Fruit fly (Drosophila melanogaster) whole organism, pupa: Measurements from ENCODE around the gene mRpL38.
A peak's percentile ranks its signal among the peaks of the same experiment; 100 is the strongest.

Experiments
- CG10348 ChIP-seq: fragments of 200-800 bp; sonication (Bioruptor generic); IDR thresholded peaks from 2 replicates; pipeline ENCODE4 v1.3.6; 2022; ENCODE audit warnings: missing biosample characterization, missing genetic modification characterization
- CG12605 ChIP-seq: fragments of 200-800 bp; sonication (Bioruptor generic); IDR thresholded peaks from 2 replicates; pipeline ENCODE4 v1.3.6; 2022; ENCODE audit warnings: missing biosample characterization, missing genetic modification characterization
- CG13204 ChIP-seq: fragments of 200-800 bp; sonication (Bioruptor generic); optimal IDR thresholded peaks from 2 replicates; lab custom pipeline; 2018; ENCODE audit warnings: missing biosample characterization, mild to moderate bottlenecking, missing genetic modification characterization, moderate library complexity
- CG14655 ChIP-seq: fragments of 200-800 bp; sonication (Bioruptor generic); optimal IDR thresholded peaks from 3 replicates; lab custom pipeline; 2017; ENCODE audit warnings: mild to moderate bottlenecking, missing biosample characterization, missing genetic modification reagents, missing genetic modification characterization
- CG15710 ChIP-seq: fragments of 200-800 bp; sonication (Bioruptor generic); optimal IDR thresholded peaks from 2 replicates; lab custom pipeline; 2018; ENCODE audit warnings: missing biosample characterization, mild to moderate bottlenecking, missing genetic modification characterization, moderate library complexity
- CG17806 ChIP-seq: fragments of 200-800 bp; sonication (Bioruptor generic); optimal IDR thresholded peaks from 2 replicates; lab custom pipeline; 2018; ENCODE audit warnings: missing biosample characterization, mild to moderate bottlenecking, missing genetic modification characterization, moderate library complexity
- CG32121 ChIP-seq: fragments of 200-800 bp; sonication (Bioruptor generic); IDR thresholded peaks from 2 replicates; pipeline ENCODE4 v1.3.6; 2022; ENCODE audit warnings: missing biosample characterization, missing genetic modification characterization
- CG34367 ChIP-seq: fragments of 200-800 bp; sonication (Bioruptor generic); optimal IDR thresholded peaks from 2 replicates; lab custom pipeline; 2018; ENCODE audit warnings: missing biosample characterization, mild to moderate bottlenecking, missing genetic modification characterization
- CG4496 ChIP-seq: fragments of 200-800 bp; sonication (Bioruptor generic); IDR thresholded peaks from 3 replicates; pipeline ENCODE4 v1.3.6; 2022; ENCODE audit warnings: missing biosample characterization, missing genetic modification characterization
- CG8159 ChIP-seq: fragments of 200-800 bp; sonication (Bioruptor generic); optimal IDR thresholded peaks from 3 replicates; lab custom pipeline; 2018; ENCODE audit warnings: missing biosample characterization, mild to moderate bottlenecking, missing genetic modification characterization, moderate library complexity
- CG8301 ChIP-seq: fragments of 200-800 bp; sonication (Bioruptor generic); optimal IDR thresholded peaks from 2 replicates; lab custom pipeline; 2018; ENCODE audit warnings: missing biosample characterization, mild to moderate bottlenecking, missing genetic modification characterization
- CG9948 ChIP-seq: fragments of 200-800 bp; sonication (Bioruptor generic); optimal IDR thresholded peaks from 2 replicates; lab custom pipeline; 2018; ENCODE audit warnings: missing biosample characterization, mild to moderate bottlenecking, missing genetic modification characterization, moderate library complexity
- D1 ChIP-seq: fragments of 200-800 bp; sonication (Bioruptor generic); optimal IDR thresholded peaks from 2 replicates; lab custom pipeline; 2018; ENCODE audit warnings: missing biosample characterization, mild to moderate bottlenecking, missing genetic modification characterization, moderate library complexity
- EcR ChIP-seq: fragments of 200-800 bp; sonication (Bioruptor generic); optimal IDR thresholded peaks from 3 replicates; lab custom pipeline; 2019; ENCODE audit warnings: missing biosample characterization, missing genetic modification characterization, mild to moderate bottlenecking, moderate library complexity, missing genetic modification reagents
- Ets98B ChIP-seq: fragments of 200-800 bp; sonication (Bioruptor generic); IDR thresholded peaks from 2 replicates; pipeline ENCODE4 v1.3.6; 2022; ENCODE audit warnings: missing biosample characterization, missing genetic modification characterization
- Pif1A ChIP-seq: fragments of 200-800 bp; sonication (Bioruptor generic); optimal IDR thresholded peaks from 3 replicates; lab custom pipeline; 2016; ENCODE audit warnings: missing biosample characterization, missing genetic modification characterization
- Pif1B ChIP-seq: fragments of 200-800 bp; sonication (Bioruptor generic); optimal IDR thresholded peaks from 3 replicates; lab custom pipeline; 2016; ENCODE audit warnings: missing biosample characterization, missing genetic modification characterization
- Snoo ChIP-seq: fragments of 200-800 bp; sonication (Bioruptor generic); optimal IDR thresholded peaks from 3 replicates; lab custom pipeline; 2017; ENCODE audit warnings: missing biosample characterization, mild to moderate bottlenecking, missing genetic modification characterization, inconsistent platforms
- fd96Ca ChIP-seq: fragments of 200-800 bp; sonication (Bioruptor generic); IDR thresholded peaks from 3 replicates; pipeline ENCODE4 v1.3.6; 2022; ENCODE audit warnings: missing biosample characterization, missing genetic modification characterization
- gl ChIP-seq: fragments of 200-800 bp; sonication (Bioruptor generic); optimal IDR thresholded peaks from 2 replicates; lab custom pipeline; 2018; ENCODE audit warnings: missing biosample characterization, mild to moderate bottlenecking, missing genetic modification characterization
- rn ChIP-seq: fragments of 200-800 bp; sonication (Bioruptor generic); IDR thresholded peaks from 2 replicates; pipeline ENCODE4 v1.3.6; 2022; ENCODE audit warnings: missing biosample characterization, missing genetic modification characterization

mRpL38 gene

dm6 chrX:14221182-14221581 lies 4.9 kb upstream of the mRpL38 start:
- TF ChIP-seq EcR (GFP tag; lab: Kevin White, UChicago) (no peak), CG13204 (GFP tag; lab: Kevin White, UChicago) (peak; percentile 7)

- no peak for TF ChIP-seq CG34367 (tag; lab: Kevin White, UChicago)
- TF ChIP-seq Snoo = no peak
- no peak for TF ChIP-seq gl (tag; lab: Kevin White, UChicago)
- TF ChIP-seq CG9948 = no peak
- TF ChIP-seq CG15710 = no peak
- TF ChIP-seq CG12605 = no peak
- no peak for TF ChIP-seq Ets98B (GFP tag; lab: Robert Waterston, UW)
- TF ChIP-seq fd96Ca (GFP tag; lab: Robert Waterston, UW) = no peak
Observed at dm6 chrX:14221995-14222394, 4.1 kb upstream of the mRpL38 start.

- TF ChIP-seq Snoo (no peak), CG34367 (tag; lab: Kevin White, UChicago) (no peak), CG32121 (no peak), Pif1A (GFP tag; lab: Kevin White, UChicago) (no peak), Pif1B (no peak), CG8159 (tag; lab: Kevin White, UChicago) (no peak), CG10348 (GFP tag; lab: Robert Waterston, UW) (no peak), rn (GFP tag; lab: Robert Waterston, UW) (no peak), CG8301 (tag; lab: Kevin White, UChicago) (no peak), gl (tag; lab: Kevin White, UChicago) (no peak), CG15710 (no peak), CG14655 (GFP tag; lab: Kevin White, UChicago) (no peak), fd96Ca (GFP tag; lab: Robert Waterston, UW) (no peak), CG12605 (no peak), CG13204 (GFP tag; lab: Kevin White, UChicago) (no peak), Ets98B (GFP tag; lab: Robert Waterston, UW) (no peak)
Observed at dm6 chrX:14225665-14226064, 424 bp upstream of the mRpL38 start, which contains the start of gene CG11674. Gene CG11674, minus strand, starts transcription at chrX:14225879.

- TF ChIP-seq CG34367 (tag; lab: Kevin White, UChicago) (no peak), fd96Ca (GFP tag; lab: Robert Waterston, UW) (no peak), CG12605 (no peak), CG17806 (tag; lab: Kevin White, UChicago) (no peak)
Observed at dm6 chrX:14227043-14227442, 954 bp downstream of the mRpL38 start.

dm6 chrX:14233843-14234337 lies 7.8 kb downstream of the mRpL38 start, which contains the start of gene CG42271:
Gene CG42271, minus strand, starts transcription at chrX:14234066.
- TF ChIP-seq Snoo (peak; percentile 8), CG4496 (GFP tag; lab: Robert Waterston, UW) (no peak), EcR (GFP tag; lab: Kevin White, UChicago) (no peak), Pif1B (no peak), CG17806 (tag; lab: Kevin White, UChicago) (peak; percentile 9), D1 (tag; lab: Kevin White, UChicago) (no peak), gl (tag; lab: Kevin White, UChicago) (no peak), CG34367 (tag; lab: Kevin White, UChicago) (no peak), CG8301 (tag; lab: Kevin White, UChicago) (no peak), CG12605 (no peak), CG8159 (tag; lab: Kevin White, UChicago) (no peak), CG15710 (peak; percentile 28), Ets98B (GFP tag; lab: Robert Waterston, UW) (no peak), Pif1A (GFP tag; lab: Kevin White, UChicago) (no peak)
- TF ChIP-seq, all 21 proteins: peak for 3

dm6 chrX:14234468-14234867 lies 8.4 kb downstream of the mRpL38 start:
- TF ChIP-seq Pif1A (GFP tag; lab: Kevin White, UChicago) (no peak), CG4496 (GFP tag; lab: Robert Waterston, UW) (no peak), CG8301 (tag; lab: Kevin White, UChicago) (no peak), CG10348 (GFP tag; lab: Robert Waterston, UW) (no peak), CG9948 (no peak), CG32121 (no peak), CG34367 (tag; lab: Kevin White, UChicago) (no peak), Pif1B (no peak), CG8159 (tag; lab: Kevin White, UChicago) (no peak), CG17806 (tag; lab: Kevin White, UChicago) (no peak), CG13204 (GFP tag; lab: Kevin White, UChicago) (no peak), D1 (tag; lab: Kevin White, UChicago) (no peak), Ets98B (GFP tag; lab: Robert Waterston, UW) (no peak), CG14655 (GFP tag; lab: Kevin White, UChicago) (no peak), EcR (GFP tag; lab: Kevin White, UChicago) (no peak), CG12605 (0 out of 2 replicates have a peak, but pooled peaks have one; percentile 20), Snoo (peak; percentile 22)

dm6 chrX:14237873-14238394 lies 11.8 kb downstream of the mRpL38 start, which contains the start of the genes Fbxl4 and Dus2:
Gene Fbxl4, minus strand, starts transcription at chrX:14237923.
Gene Dus2, plus strand, starts transcription at chrX:14237988.
- TF ChIP-seq CG34367 (tag; lab: Kevin White, UChicago) (peak; percentile 84), EcR (GFP tag; lab: Kevin White, UChicago) (no peak), CG14655 (GFP tag; lab: Kevin White, UChicago) (no peak), D1 (tag; lab: Kevin White, UChicago) (no peak), CG4496 (GFP tag; lab: Robert Waterston, UW) (peak; percentile 91), Ets98B (GFP tag; lab: Robert Waterston, UW) (peak; percentile 89), fd96Ca (GFP tag; lab: Robert Waterston, UW) (peak; percentile 91), rn (GFP tag; lab: Robert Waterston, UW) (peak; percentile 49; the same call in 1 of the 2 replicates), CG9948 (peak; percentile 81), CG15710 (peak; percentile 87), gl (tag; lab: Kevin White, UChicago) (peak; percentile 64), CG32121 (peak; percentile 87), CG17806 (tag; lab: Kevin White, UChicago) (peak; percentile 83), CG13204 (GFP tag; lab: Kevin White, UChicago) (no peak), CG12605 (0 out of 2 replicates have a peak, but pooled peaks have one; percentile 48), CG8301 (tag; lab: Kevin White, UChicago) (peak; percentile 81), Snoo (peak; percentile 66), CG8159 (tag; lab: Kevin White, UChicago) (peak; percentile 88), Pif1A (GFP tag; lab: Kevin White, UChicago) (no peak), CG10348 (GFP tag; lab: Robert Waterston, UW) (peak; percentile 41; the same call in 1 of the 2 replicates), Pif1B (peak; percentile 64)
